Fruit fly (Drosophila melanogaster): ENCODE results near the gene InR.

DNA sequence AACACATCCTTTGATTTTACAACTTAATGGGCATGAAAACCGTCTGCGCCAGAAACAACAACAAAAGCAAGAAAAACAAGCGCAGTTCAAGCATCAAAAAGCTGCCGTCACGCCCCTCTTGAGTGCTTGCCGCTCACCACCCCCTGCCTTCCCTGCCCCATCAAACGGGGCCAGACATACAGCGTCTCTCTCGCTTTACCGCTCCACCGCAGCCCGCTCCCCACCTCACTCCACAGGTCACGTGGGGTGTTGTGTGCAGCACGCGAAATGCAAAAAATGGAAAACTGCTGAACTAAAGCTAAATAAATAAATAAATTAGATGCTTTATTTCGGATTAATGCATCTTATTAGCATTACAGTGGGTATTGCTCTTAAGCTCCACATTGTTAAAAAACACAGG, 14.6 kb downstream of the InR start:
- TF ChIP-seq pan (optimal IDR thresholded peaks at IDR 0.05) (no peak), psq (GFP tag; optimal IDR thresholded peaks at IDR 0.05) (no peak), Sp1 (GFP tag; optimal IDR thresholded peaks at IDR 0.05) (no peak), dsf (GFP tag; optimal IDR thresholded peaks at IDR 0.05; ENCODE audit: borderline replicate concordance) (no peak), lola (GFP tag; optimal IDR thresholded peaks at IDR 0.05) (no peak), Dif (GFP tag; optimal IDR thresholded peaks at IDR 0.05; ENCODE audit: partially characterized antibody) (peak; percentile 65), ey (GFP tag; optimal IDR thresholded peaks at IDR 0.05) (no peak), Vsx2 (GFP tag; optimal IDR thresholded peaks at IDR 0.05; ENCODE audit: partially characterized antibody) (no peak), Abd-B (GFP tag; optimal IDR thresholded peaks at IDR 0.05) (no peak), Hr78 (GFP tag; optimal IDR thresholded peaks at IDR 0.05) (no peak), fru (GFP tag; optimal IDR thresholded peaks at IDR 0.05) (no peak)

Data from whole organism, wandering third instar larva.